Fruit fly (Drosophila melanogaster): ENCODE measurements around the gene milt.

Gene milt

DNA sequence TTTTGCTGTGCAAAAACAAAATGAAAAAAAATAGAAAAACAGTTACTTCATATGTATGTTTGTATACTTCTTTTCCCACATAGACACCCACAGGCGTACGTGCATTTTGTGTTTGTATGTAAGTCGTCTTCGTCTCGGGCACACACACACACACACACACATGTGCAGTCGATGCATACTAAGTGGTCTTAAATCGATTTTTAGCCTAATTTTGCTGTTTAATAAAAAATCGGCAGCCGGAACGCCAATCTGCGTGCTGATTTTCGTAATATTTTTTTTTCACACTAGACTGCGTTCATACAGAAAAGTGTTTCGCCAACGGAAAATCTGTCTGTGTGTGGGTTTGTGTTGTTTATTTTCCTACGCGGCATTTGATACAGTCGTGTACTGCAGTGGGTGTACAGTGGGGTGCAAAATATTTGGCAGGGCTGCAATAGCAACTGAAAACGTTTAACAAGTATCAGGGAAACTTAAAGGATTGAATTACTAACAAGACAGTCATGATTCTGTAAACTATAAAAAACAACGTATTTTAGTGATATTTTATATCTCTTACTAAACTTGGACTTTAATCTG lies 4.4 kb upstream of the milt start (continued):
- TF ChIP-seq ase (GFP tag; IDR thresholded peaks at IDR 0.05) (peak; percentile 50; the same call in 1 of the 3 replicates), Nf-YB (GFP tag; optimal IDR thresholded peaks at IDR 0.05) (no peak), br (optimal IDR thresholded peaks at IDR 0.05) (no peak), hb (GFP tag; IDR thresholded peaks at IDR 0.05; ENCODE audit: partially characterized antibody) (no peak), mam (GFP tag; optimal IDR thresholded peaks at IDR 0.05) (peak; percentile 59), CG7928 (GFP tag; optimal IDR thresholded peaks at IDR 0.05) (no peak), ham (GFP tag; IDR thresholded peaks at IDR 0.05) (no peak), Atf3 (GFP tag; optimal IDR thresholded peaks at IDR 0.05) (no peak), Awh (GFP tag; IDR thresholded peaks at IDR 0.05) (no peak), Eip74EF (GFP tag; optimal IDR thresholded peaks at IDR 0.05) (peak in 1 of 2 experiments; percentile 31), cas (GFP tag; IDR thresholded peaks at IDR 0.05) (0 out of 2 replicates have a peak, but pooled peaks have one; percentile 46), Aef1 (GFP tag; IDR thresholded peaks at IDR 0.05) (peak; percentile 21; the same call in 1 of the 3 replicates), CG6689 (GFP tag; IDR thresholded peaks at IDR 0.05) (no peak), CG32772 (GFP tag; IDR thresholded peaks at IDR 0.05) (no peak), abd-A (tag; optimal IDR thresholded peaks at IDR 0.05) (no peak), CG9797 (GFP tag; optimal IDR thresholded peaks at IDR 0.05) (no peak), slbo (GFP tag; IDR thresholded peaks at IDR 0.05) (peak; percentile 74), CG6765 (GFP tag; optimal IDR thresholded peaks at IDR 0.05) (peak; percentile 1), CG7987 (GFP tag; optimal IDR thresholded peaks at IDR 0.05) (peak; percentile 12), CG10959 (GFP tag; IDR thresholded peaks at IDR 0.05) (no peak), CG12236 (GFP tag; optimal IDR thresholded peaks at IDR 0.05) (no peak), GATAe (GFP tag; conservative IDR thresholded peaks at IDR 0.05) (no peak), PHDP (tag; optimal IDR thresholded peaks at IDR 0.05) (no peak), CG43689 (GFP tag; IDR thresholded peaks at IDR 0.05) (no peak), Dek (tag; optimal IDR thresholded peaks at IDR 0.05) (peak; percentile 18), CG1647 (GFP tag; optimal IDR thresholded peaks at IDR 0.05) (no peak), CG17802 (tag; optimal IDR thresholded peaks at IDR 0.05) (no peak), croc (GFP tag; conservative IDR thresholded peaks at IDR 0.05) (no peak), trh (GFP tag; optimal IDR thresholded peaks at IDR 0.05) (no peak), ranshi (GFP tag; IDR thresholded peaks at IDR 0.05) (0 out of 2 replicates have a peak, but pooled peaks have one; percentile 8), CG10462 (GFP tag; optimal IDR thresholded peaks at IDR 0.05) (no peak), Ets65A (GFP tag) (no peak), trem (tag; optimal IDR thresholded peaks at IDR 0.05) (no peak), ash1 (GFP tag; optimal IDR thresholded peaks at IDR 0.05) (no peak), Scr (GFP tag; IDR thresholded peaks at IDR 0.05; ENCODE audit: partially characterized antibody) (no peak), CG4424 (GFP tag; optimal IDR thresholded peaks at IDR 0.05) (peak; percentile 16), CG18262 (tag; optimal IDR thresholded peaks at IDR 0.05) (peak; percentile 25), sens (GFP tag) (peak; percentile 92), lbe (GFP tag; optimal IDR thresholded peaks at IDR 0.05) (peak; percentile 47), cg (GFP tag; optimal IDR thresholded peaks at IDR 0.05) (peak; percentile 97), cwo (GFP tag; optimal IDR thresholded peaks at IDR 0.05) (no peak), Trl (optimal IDR thresholded peaks at IDR 0.05) (no peak), Trl (GFP tag; optimal IDR thresholded peaks at IDR 0.05) (no peak), CG5180 (GFP tag; optimal IDR thresholded peaks at IDR 0.05) (no peak), TFAM (GFP tag; optimal IDR thresholded peaks at IDR 0.05) (no peak), Hr39 (optimal IDR thresholded peaks at IDR 0.05) (no peak), CG12391 (tag; optimal IDR thresholded peaks at IDR 0.05) (no peak), ac (GFP tag; optimal IDR thresholded peaks at IDR 0.05) (no peak), CG15073 (GFP tag; optimal IDR thresholded peaks at IDR 0.05) (peak; percentile 100), CG8765 (GFP tag; IDR thresholded peaks at IDR 0.05) (no peak), CG3163 (GFP tag; optimal IDR thresholded peaks at IDR 0.05) (no peak), pita (GFP tag; optimal IDR thresholded peaks at IDR 0.05) (no peak)
